Worm (Caenorhabditis elegans) whole organism, early embryonic: ENCODE measurements around the gene rab-19.

Experiments
- ama-1 ChIP-seq: fragments of 150-350 bp; optimal IDR thresholded peaks from 2 replicates; lab custom pipeline; 2014
- ceh-13 ChIP-seq: fragments of 200-800 bp; sonication (Bioruptor generic); optimal IDR thresholded peaks from 2 replicates; lab custom pipeline; 2018; ENCODE audit warnings: mild to moderate bottlenecking, missing genetic modification characterization, missing compliant biosample characterization
- flt-1 ChIP-seq: fragments of 200-800 bp; sonication (Bioruptor generic); IDR thresholded peaks from 2 replicates; pipeline ENCODE4 v1.3.6; 2022; ENCODE audit warnings: missing genetic modification characterization, missing compliant biosample characterization

ce11 chrIV:13364869-13365268, 19.3 kb downstream of the rab-19 start, which contains the start of gene srsx-25:
- TF ChIP-seq ama-1 (lab: Kevin White, UChicago), result no peak
- TF ChIP-seq flt-1 (GFP tag; lab: Robert Waterston, UW), result no peak
- TF ChIP-seq ceh-13, result no peak
